Fruit fly (Drosophila melanogaster): ENCODE data around the gene Hesr.

Hesr gene

DNA sequence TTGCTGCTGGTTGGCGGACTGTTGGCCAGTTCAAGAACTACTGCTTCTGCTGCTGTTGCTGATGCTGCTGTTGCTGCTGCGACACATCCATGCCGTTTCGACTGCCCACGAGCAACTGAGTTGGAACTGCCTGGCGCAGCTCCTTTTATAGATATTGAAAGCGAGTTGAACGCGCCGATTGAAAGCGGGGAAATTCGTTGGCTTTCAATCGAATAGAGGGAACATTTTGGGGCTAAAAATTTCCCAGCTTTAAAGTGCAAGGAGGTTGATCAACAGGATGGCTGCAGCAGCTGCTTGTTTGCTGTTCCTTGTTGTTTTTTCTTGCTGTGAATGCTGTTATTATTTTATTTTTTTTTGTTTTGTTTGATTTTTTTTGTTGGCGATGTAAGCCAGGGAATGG is 21.0 kb upstream of the Hesr start, which contains the start of gene CG33639:
Gene CG33639 (minus strand): TSS at position 101 of the 400 bp plus-strand sequence.
- TF ChIP-seq CG8478 (optimal IDR thresholded peaks at IDR 0.05) (no peak), pan (optimal IDR thresholded peaks at IDR 0.05) (no peak), psq (optimal IDR thresholded peaks at IDR 0.05) (no peak), usp (GFP tag; optimal IDR thresholded peaks at IDR 0.05) (no peak), Dll (optimal IDR thresholded peaks at IDR 0.05) (no peak), EcR (GFP tag; optimal IDR thresholded peaks at IDR 0.05) (no peak)

DNA sequence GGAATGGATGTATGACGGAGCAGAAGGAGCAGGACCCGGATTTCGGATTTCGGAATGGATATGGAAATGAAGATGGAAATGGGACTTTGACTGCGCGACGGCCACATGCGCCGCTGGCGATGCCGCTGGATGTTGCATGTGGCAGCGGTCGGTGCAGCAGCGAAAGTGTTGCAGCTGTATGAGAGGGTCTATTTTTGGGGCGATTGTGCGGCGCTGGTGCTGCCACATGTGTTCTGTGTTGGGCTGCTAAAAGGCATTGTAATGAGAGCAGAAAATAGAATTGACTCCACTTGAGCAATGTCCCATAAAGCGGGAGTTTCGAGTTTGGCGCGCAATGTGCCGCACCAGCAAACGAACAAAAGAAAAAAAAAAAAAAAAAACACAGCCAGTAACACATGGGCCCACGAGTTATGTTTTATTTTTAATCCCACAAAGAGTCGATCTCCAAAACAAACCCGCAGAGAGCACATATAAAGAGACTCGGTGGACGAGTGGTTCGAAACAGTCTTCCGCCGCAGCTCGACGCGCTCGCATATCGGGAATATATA is 4.1 kb upstream of the Hesr start, which contains the start of gene Him:
Gene Him (plus strand): TSS at position 498 of the 548 bp plus-strand sequence.
- no peak for TF ChIP-seq psq (optimal IDR thresholded peaks at IDR 0.05)

DNA sequence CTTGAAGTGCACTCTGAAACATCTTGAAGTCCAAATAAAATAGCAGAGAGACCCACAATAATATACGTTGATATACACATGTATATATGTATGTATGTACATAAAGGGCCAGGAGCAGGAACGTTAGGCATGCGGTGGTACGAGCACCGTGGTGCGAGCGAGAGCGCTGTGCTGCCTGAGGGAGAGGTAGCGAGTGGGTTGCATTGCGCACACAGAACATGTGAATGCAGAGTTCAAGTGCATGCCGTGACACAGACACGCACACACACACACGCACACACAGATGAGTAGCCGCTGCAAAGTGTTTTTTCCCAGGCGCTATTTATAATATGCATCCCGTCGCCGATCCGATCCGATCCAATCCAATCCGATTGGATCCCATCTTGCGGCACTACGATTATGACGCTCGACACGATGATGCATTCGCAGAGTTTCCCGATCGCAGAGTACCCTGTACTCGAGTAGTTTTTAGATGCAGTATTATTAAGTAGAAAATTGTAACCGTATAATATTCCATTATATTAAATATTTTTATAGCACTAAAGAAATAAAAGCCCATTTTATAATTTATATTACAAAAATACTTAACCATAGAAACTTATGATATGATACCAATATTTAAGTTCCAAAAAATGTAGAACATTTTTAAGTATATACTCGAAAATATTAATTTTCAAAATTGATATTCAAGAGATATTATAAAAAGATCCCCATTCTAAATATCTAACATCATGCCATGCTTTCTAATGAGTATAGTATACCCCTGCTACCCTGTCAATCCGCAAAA is 3.3 kb upstream of the Hesr start:
- TF ChIP-seq usp (GFP tag; optimal IDR thresholded peaks at IDR 0.05) = no peak
- no peak for TF ChIP-seq CG8478 (optimal IDR thresholded peaks at IDR 0.05)
- TF ChIP-seq Dll (optimal IDR thresholded peaks at IDR 0.05) = no peak
- no peak for TF ChIP-seq pan (optimal IDR thresholded peaks at IDR 0.05)
- no peak for TF ChIP-seq psq (optimal IDR thresholded peaks at IDR 0.05)

DNA sequence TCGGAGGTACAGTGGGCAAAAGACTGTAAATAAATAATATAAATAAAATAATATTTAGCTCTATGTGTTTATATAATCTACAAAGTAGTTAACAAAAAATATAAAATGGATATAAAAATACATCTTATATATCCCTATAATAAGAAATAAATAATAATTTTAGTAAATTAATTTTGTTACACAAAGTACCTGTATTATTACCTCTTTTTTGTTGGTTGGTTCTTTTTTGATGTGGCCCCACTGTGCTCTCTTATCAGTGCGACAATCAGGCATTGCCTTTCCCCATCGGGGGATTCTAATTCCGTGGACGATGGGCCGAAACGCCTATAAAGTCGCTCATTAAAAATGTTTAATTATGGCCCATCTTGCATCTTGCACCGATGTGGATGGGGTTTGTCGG is 2.6 kb upstream of the Hesr start:
- TF ChIP-seq usp (GFP tag; optimal IDR thresholded peaks at IDR 0.05) = no peak
- no peak for TF ChIP-seq Dll (optimal IDR thresholded peaks at IDR 0.05)
- no peak for TF ChIP-seq EcR (GFP tag; optimal IDR thresholded peaks at IDR 0.05)
- TF ChIP-seq CG8478 (optimal IDR thresholded peaks at IDR 0.05) = no peak
- TF ChIP-seq psq (optimal IDR thresholded peaks at IDR 0.05) = no peak
- no peak for TF ChIP-seq pan (optimal IDR thresholded peaks at IDR 0.05)

DNA sequence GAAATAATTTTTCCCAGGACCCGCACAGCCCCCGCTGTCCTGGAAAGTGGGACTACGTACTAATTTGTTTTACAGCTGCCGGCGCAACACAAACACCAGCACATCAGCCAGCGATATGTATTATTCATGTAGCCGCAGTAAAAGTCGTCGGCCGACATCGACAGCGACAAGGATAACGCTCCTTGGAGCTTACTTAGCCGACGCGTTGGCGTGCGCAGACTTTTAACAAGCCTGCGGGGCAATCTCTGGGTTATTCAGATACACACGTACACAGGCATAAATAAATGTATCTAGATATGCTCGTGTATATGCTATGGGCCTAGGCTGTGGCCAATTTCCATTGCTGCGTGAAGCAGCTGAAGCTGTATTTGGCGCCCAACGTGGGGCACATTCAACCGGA is 7.3 kb downstream of the Hesr start:
- no peak for TF ChIP-seq CG8478 (optimal IDR thresholded peaks at IDR 0.05)

DNA sequence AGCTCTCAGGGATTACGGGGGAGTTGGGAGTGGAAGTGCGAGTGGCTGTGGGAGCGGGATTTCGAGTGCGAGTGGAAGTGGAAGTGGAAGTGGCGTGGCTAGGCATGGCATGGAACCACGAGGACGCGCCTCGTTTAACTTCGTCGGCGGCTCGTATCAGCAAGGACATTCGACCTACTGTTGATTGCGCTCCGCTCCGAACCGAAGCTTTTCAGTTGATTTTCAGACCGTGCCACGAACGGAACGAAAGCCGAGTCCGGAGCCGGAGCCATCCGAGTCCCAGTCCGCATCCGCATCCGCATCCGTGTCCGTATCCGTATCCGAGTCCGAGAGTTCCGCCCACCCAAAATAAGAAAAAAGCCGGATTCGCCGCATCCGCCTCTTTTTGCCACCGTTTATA is 19.0 kb downstream of the Hesr start:
- TF ChIP-seq usp (GFP tag; optimal IDR thresholded peaks at IDR 0.05) (no peak), Dll (optimal IDR thresholded peaks at IDR 0.05) (no peak)

DNA sequence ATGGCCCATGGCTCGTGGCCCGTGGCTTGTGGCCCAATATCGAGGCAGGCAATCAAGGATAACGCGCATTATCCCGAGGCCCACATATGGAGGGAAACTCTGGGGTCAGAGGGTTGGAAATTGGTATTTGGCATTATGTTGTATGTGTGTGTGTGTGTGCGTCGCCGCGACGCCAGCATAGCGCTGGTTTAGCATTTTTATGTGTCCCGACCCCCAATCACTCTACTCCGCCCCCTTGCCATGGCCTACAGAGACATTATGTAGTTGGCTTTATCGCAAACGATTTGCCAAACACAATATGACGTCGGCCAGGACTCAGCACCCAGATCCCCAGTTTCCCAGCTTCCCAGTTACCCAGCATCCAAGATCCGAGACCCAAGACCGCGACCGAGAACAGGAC is 23.8 kb downstream of the Hesr start:
- TF ChIP-seq Dll (optimal IDR thresholded peaks at IDR 0.05) (no peak), usp (GFP tag; optimal IDR thresholded peaks at IDR 0.05) (no peak), psq (optimal IDR thresholded peaks at IDR 0.05) (no peak)

DNA sequence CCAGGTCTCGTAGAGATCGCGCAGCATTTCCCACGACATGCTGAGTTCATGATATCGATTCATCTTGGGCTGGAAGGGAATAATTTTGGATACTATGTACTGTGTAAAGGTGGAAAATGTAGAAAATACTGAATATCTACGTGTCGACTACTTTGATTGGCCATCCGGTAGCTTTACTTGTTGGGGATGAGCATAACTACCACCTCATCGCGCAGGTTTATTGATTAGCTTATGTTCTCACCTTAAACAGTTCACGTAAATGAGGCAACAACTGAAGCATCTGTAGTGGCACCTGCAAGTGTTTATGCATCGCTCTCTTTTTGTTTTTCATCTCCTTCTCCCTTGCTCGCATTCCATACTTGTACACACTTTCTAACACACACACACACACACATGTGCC is 25.6 kb downstream of the Hesr start, which contains the start of gene Andorra:
Gene Andorra (minus strand): TSS at position 101 of the 400 bp plus-strand sequence.
- TF ChIP-seq pan (optimal IDR thresholded peaks at IDR 0.05) (no peak), CG8478 (optimal IDR thresholded peaks at IDR 0.05) (no peak), psq (optimal IDR thresholded peaks at IDR 0.05) (no peak), EcR (GFP tag; optimal IDR thresholded peaks at IDR 0.05) (no peak), usp (GFP tag; optimal IDR thresholded peaks at IDR 0.05) (no peak)

DNA sequence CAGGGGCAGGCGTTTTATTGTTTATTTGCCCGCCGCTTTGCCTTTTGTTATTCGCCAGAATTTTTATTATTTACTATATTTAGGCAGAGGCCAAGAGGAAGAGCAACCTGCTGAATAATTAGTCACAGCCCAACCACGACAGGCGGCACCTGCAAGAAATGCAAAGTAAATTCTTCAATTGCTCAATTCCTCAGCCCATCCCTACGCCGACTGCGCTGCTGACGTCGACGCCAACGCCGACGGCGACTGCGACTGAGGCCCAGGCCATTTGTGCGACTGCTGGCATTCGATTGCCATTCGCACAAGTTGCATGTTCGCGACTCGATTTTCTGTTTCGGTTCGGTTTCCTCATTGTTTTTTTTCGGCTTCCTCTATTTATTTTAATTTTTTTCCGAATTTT is 27.6 kb downstream of the Hesr start, which contains the start of gene Frq2:
Gene Frq2 (plus strand): TSS at position 301 of the 400 bp plus-strand sequence.
- TF ChIP-seq EcR (GFP tag; optimal IDR thresholded peaks at IDR 0.05) (no peak), pan (optimal IDR thresholded peaks at IDR 0.05) (no peak), usp (GFP tag; optimal IDR thresholded peaks at IDR 0.05) (no peak), Dll (optimal IDR thresholded peaks at IDR 0.05) (no peak), psq (optimal IDR thresholded peaks at IDR 0.05) (no peak), CG8478 (optimal IDR thresholded peaks at IDR 0.05) (no peak)

DNA sequence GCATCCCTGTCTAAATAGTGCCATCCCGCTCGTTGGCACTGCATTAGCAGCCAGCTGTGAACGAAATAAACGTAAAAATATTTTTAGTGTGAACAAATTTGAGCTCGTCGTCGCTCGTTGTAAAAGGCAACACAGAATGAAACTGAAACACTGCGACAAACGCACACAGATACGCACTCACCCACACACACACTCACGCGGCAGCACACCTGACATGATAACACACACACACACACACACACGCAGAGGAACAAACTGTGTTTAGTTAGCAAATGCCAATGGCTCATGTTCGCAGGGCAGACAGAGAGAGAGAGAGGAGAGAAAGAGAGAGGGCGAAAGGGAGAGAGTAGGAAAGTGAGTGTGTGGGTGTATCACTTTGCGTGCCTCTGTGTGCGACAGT is 46.0 kb downstream of the Hesr start:
- TF ChIP-seq EcR (GFP tag; optimal IDR thresholded peaks at IDR 0.05) = no peak
- no peak for TF ChIP-seq Dll (optimal IDR thresholded peaks at IDR 0.05)
- TF ChIP-seq psq (optimal IDR thresholded peaks at IDR 0.05) = no peak
- no peak for TF ChIP-seq pan (optimal IDR thresholded peaks at IDR 0.05)
- TF ChIP-seq CG8478 (optimal IDR thresholded peaks at IDR 0.05) = no peak
- no peak for TF ChIP-seq usp (GFP tag; optimal IDR thresholded peaks at IDR 0.05)

DNA sequence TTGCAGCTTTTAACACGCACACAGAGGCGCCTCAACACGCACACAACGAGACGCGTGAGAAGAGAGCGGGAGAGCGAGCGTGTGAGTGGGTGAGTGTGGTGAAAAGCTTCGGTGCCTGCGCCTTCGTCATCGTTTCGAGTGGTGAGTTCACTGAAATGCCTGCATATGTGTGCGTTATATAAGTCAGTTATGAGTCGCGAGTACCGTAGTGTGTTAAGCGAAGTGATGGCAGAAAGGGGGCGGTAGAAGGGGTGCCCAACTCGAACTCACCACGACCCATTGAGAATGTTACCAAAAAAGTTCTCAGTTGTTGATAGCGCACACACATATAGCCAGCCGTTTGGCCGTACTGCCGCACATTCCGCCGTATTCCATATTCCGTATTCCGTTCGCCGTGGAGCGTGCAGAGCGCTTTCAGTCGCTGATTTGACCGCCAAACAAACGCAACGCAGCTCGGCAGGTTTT is 50.0 kb downstream of the Hesr start, which contains the start of gene Frq1:
Gene Frq1 (plus strand): TSS at position 415 of the 465 bp plus-strand sequence.
- TF ChIP-seq pan (optimal IDR thresholded peaks at IDR 0.05) = no peak
- TF ChIP-seq psq (optimal IDR thresholded peaks at IDR 0.05) = no peak
- no peak for TF ChIP-seq EcR (GFP tag; optimal IDR thresholded peaks at IDR 0.05)
- TF ChIP-seq usp (GFP tag; optimal IDR thresholded peaks at IDR 0.05) = no peak
- TF ChIP-seq Dll (optimal IDR thresholded peaks at IDR 0.05) = no peak
- TF ChIP-seq CG8478 (optimal IDR thresholded peaks at IDR 0.05) = no peak

All from whole organism.